Worm (Caenorhabditis elegans) whole organism, L2 larva: ENCODE data around the gene srg-4.

ENCODE experiments used
- aly-2 ChIP-seq: fragments of 150-350 bp; optimal IDR thresholded peaks from 2 replicates; lab custom pipeline; 2014; ENCODE audit warnings: missing biosample characterization, missing genetic modification characterization
- elt-1 ChIP-seq: fragments of 150-350 bp; optimal IDR thresholded peaks from 2 replicates; lab custom pipeline; 2014; ENCODE audit warnings: missing biosample characterization, missing genetic modification characterization
- lin-13 ChIP-seq: fragments of 150-350 bp; optimal IDR thresholded peaks from 2 replicates; lab custom pipeline; 2014; ENCODE audit warnings: missing biosample characterization, missing genetic modification reagents, missing genetic modification characterization
- nhr-12 ChIP-seq: fragments of 150-350 bp; optimal IDR thresholded peaks from 2 replicates; lab custom pipeline; 2014; ENCODE audit warnings: missing biosample characterization, missing genetic modification characterization
- nhr-237 ChIP-seq: fragments of 150-350 bp; optimal IDR thresholded peaks from 2 replicates; lab custom pipeline; 2014; ENCODE audit warnings: missing biosample characterization, missing genetic modification characterization
- nhr-6 ChIP-seq: fragments of 150-350 bp; optimal IDR thresholded peaks from 2 replicates; lab custom pipeline; 2014; ENCODE audit warnings: missing biosample characterization, missing genetic modification characterization
- sma-3 ChIP-seq: sonication (generic microtip); optimal IDR thresholded peaks from 2 replicates; lab custom pipeline; 2016; ENCODE audit warnings: missing genetic modification reagents, missing genetic modification characterization, missing compliant biosample characterization
- unc-62 ChIP-seq: fragments of 150-350 bp; optimal IDR thresholded peaks from 2 replicates; lab custom pipeline; 2014; ENCODE audit warnings: missing biosample characterization, missing genetic modification reagents, missing genetic modification characterization

ce11 chrIII:6285890-6286289 lies 24.0 kb upstream of the srg-4 start, which contains the start of gene gadr-3:
- TF ChIP-seq nhr-12 (no peak), elt-1 (tag; lab: Kevin White, UChicago) (no peak), unc-62 (GFP tag; lab: Kevin White, UChicago) (no peak), aly-2 (no peak), lin-13 (no peak), nhr-237 (tag; lab: Kevin White, UChicago) (no peak), nhr-6 (no peak), sma-3 (GFP tag; lab: Kevin White, UChicago) (no peak)
